Fruit fly (Drosophila melanogaster) whole organism, pupa: ENCODE data around the gene ATPsyngamma.

Experiments used
- CG10348 ChIP-seq: fragments of 200-800 bp; sonication (Bioruptor generic); IDR thresholded peaks from 2 replicates; pipeline ENCODE4 v1.3.6; 2022; ENCODE audit warnings: missing biosample characterization, missing genetic modification characterization
- CG12605 ChIP-seq: fragments of 200-800 bp; sonication (Bioruptor generic); IDR thresholded peaks from 2 replicates; pipeline ENCODE4 v1.3.6; 2022; ENCODE audit warnings: missing biosample characterization, missing genetic modification characterization
- CG13204 ChIP-seq: fragments of 200-800 bp; sonication (Bioruptor generic); optimal IDR thresholded peaks from 2 replicates; lab custom pipeline; 2018; ENCODE audit warnings: missing biosample characterization, mild to moderate bottlenecking, missing genetic modification characterization, moderate library complexity
- CG14655 ChIP-seq: fragments of 200-800 bp; sonication (Bioruptor generic); optimal IDR thresholded peaks from 3 replicates; lab custom pipeline; 2017; ENCODE audit warnings: mild to moderate bottlenecking, missing biosample characterization, missing genetic modification reagents, missing genetic modification characterization
- CG15710 ChIP-seq: fragments of 200-800 bp; sonication (Bioruptor generic); optimal IDR thresholded peaks from 2 replicates; lab custom pipeline; 2018; ENCODE audit warnings: missing biosample characterization, mild to moderate bottlenecking, missing genetic modification characterization, moderate library complexity
- CG17806 ChIP-seq: fragments of 200-800 bp; sonication (Bioruptor generic); optimal IDR thresholded peaks from 2 replicates; lab custom pipeline; 2018; ENCODE audit warnings: missing biosample characterization, mild to moderate bottlenecking, missing genetic modification characterization, moderate library complexity
- CG32121 ChIP-seq: fragments of 200-800 bp; sonication (Bioruptor generic); IDR thresholded peaks from 2 replicates; pipeline ENCODE4 v1.3.6; 2022; ENCODE audit warnings: missing biosample characterization, missing genetic modification characterization
- CG34367 ChIP-seq: fragments of 200-800 bp; sonication (Bioruptor generic); optimal IDR thresholded peaks from 2 replicates; lab custom pipeline; 2018; ENCODE audit warnings: missing biosample characterization, mild to moderate bottlenecking, missing genetic modification characterization
- CG4496 ChIP-seq: fragments of 200-800 bp; sonication (Bioruptor generic); IDR thresholded peaks from 3 replicates; pipeline ENCODE4 v1.3.6; 2022; ENCODE audit warnings: missing biosample characterization, missing genetic modification characterization
- CG8159 ChIP-seq: fragments of 200-800 bp; sonication (Bioruptor generic); optimal IDR thresholded peaks from 3 replicates; lab custom pipeline; 2018; ENCODE audit warnings: missing biosample characterization, mild to moderate bottlenecking, missing genetic modification characterization, moderate library complexity
- CG8301 ChIP-seq: fragments of 200-800 bp; sonication (Bioruptor generic); optimal IDR thresholded peaks from 2 replicates; lab custom pipeline; 2018; ENCODE audit warnings: missing biosample characterization, mild to moderate bottlenecking, missing genetic modification characterization
- CG9948 ChIP-seq: fragments of 200-800 bp; sonication (Bioruptor generic); optimal IDR thresholded peaks from 2 replicates; lab custom pipeline; 2018; ENCODE audit warnings: missing biosample characterization, mild to moderate bottlenecking, missing genetic modification characterization, moderate library complexity
- D1 ChIP-seq: fragments of 200-800 bp; sonication (Bioruptor generic); optimal IDR thresholded peaks from 2 replicates; lab custom pipeline; 2018; ENCODE audit warnings: missing biosample characterization, mild to moderate bottlenecking, missing genetic modification characterization, moderate library complexity
- EcR ChIP-seq: fragments of 200-800 bp; sonication (Bioruptor generic); optimal IDR thresholded peaks from 3 replicates; lab custom pipeline; 2019; ENCODE audit warnings: missing biosample characterization, missing genetic modification characterization, mild to moderate bottlenecking, moderate library complexity, missing genetic modification reagents
- Ets98B ChIP-seq: fragments of 200-800 bp; sonication (Bioruptor generic); IDR thresholded peaks from 2 replicates; pipeline ENCODE4 v1.3.6; 2022; ENCODE audit warnings: missing biosample characterization, missing genetic modification characterization
- Pif1A ChIP-seq: fragments of 200-800 bp; sonication (Bioruptor generic); optimal IDR thresholded peaks from 3 replicates; lab custom pipeline; 2016; ENCODE audit warnings: missing biosample characterization, missing genetic modification characterization
- Pif1B ChIP-seq: fragments of 200-800 bp; sonication (Bioruptor generic); optimal IDR thresholded peaks from 3 replicates; lab custom pipeline; 2016; ENCODE audit warnings: missing biosample characterization, missing genetic modification characterization
- Snoo ChIP-seq: fragments of 200-800 bp; sonication (Bioruptor generic); optimal IDR thresholded peaks from 3 replicates; lab custom pipeline; 2017; ENCODE audit warnings: missing biosample characterization, mild to moderate bottlenecking, missing genetic modification characterization, inconsistent platforms
- fd96Ca ChIP-seq: fragments of 200-800 bp; sonication (Bioruptor generic); IDR thresholded peaks from 3 replicates; pipeline ENCODE4 v1.3.6; 2022; ENCODE audit warnings: missing biosample characterization, missing genetic modification characterization
- gl ChIP-seq: fragments of 200-800 bp; sonication (Bioruptor generic); optimal IDR thresholded peaks from 2 replicates; lab custom pipeline; 2018; ENCODE audit warnings: missing biosample characterization, mild to moderate bottlenecking, missing genetic modification characterization
- rn ChIP-seq: fragments of 200-800 bp; sonication (Bioruptor generic); IDR thresholded peaks from 2 replicates; pipeline ENCODE4 v1.3.6; 2022; ENCODE audit warnings: missing biosample characterization, missing genetic modification characterization

The ATPsyngamma gene

DNA sequence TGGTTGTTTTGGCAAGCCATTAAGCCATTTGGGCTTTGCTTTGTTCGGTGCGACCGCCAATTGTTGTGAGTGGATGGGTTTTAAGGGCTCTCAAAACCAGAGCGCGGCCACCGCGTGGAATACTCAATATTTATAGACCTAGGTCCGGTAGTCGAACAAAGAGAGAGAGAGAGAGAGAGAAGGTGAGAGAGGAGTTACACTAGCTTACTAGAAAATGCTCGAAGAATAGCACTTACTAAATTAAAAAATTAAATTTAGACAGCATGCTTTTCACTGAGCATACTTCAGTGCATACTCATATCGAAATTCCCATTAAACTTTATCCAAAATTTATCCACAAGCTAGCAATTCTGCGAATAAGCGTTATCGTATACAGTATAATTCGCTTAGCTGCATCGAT, 11.1 kb upstream of the ATPsyngamma start:
- TF ChIP-seq CG15710 (tag; lab: Kevin White, UChicago) (peak; percentile 20), rn (no peak), CG34367 (tag; lab: Kevin White, UChicago) (peak; percentile 3), CG8159 (tag; lab: Kevin White, UChicago) (peak; percentile 24), CG8301 (tag; lab: Kevin White, UChicago) (no peak), CG10348 (no peak)
- TF ChIP-seq, all 21 proteins: peak for 3

DNA sequence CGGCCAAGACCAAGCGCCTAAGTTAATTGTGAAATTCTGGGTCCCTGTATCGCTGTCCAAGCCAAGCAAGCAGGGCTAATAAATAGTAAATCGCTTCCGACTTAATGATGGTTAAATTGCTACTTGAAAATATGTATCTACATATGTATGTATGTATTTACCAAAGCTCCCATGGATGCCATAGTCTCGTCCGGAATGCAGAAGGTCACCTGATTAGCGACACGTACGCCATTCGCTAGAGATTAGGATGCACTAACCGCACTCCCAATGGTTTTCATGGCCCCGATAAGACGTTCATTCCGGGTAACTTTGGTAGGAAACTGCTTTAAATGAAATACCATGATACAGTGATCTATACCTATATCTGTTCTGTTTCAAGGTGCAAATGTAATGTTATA, 9.8 kb upstream of the ATPsyngamma start:
- TF ChIP-seq CG15710 (tag; lab: Kevin White, UChicago), result no peak
- TF ChIP-seq, all 21 proteins: peak for 0

DNA sequence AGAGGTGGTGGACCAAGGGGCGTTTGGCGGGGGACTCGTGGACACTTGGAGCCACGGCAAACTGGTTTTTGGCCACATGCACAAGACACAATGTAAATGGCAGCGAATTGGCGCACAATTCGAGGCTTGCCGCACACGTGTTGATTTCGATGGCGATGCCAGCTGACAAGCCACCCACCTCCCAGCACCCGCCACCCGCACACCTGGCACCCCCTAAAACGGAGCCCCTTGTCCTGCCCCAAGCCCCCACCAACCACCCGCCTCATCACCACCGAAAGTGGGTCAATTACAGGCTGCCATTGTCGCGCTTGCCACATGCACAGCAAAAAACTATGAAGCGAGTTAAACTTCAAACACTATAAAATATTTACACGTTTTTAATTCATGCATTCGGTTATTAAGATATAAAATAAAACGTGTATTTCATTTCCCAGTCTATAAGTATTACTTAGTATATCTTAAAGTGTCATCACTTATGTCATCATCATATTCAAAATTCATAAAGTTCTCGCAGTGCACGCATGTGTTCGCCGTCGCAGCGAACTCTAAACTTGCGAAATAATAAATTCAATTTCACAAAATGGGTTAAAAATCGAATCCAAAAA, 9.3 kb upstream of the ATPsyngamma start:
- TF ChIP-seq Snoo (peak; percentile 35), CG14655 (peak; percentile 38), rn (peak; percentile 58), D1 (tag; lab: Kevin White, UChicago) (no peak), CG13204 (GFP tag; lab: Kevin White, UChicago) (no peak), CG15710 (tag; lab: Kevin White, UChicago) (peak; percentile 24), CG32121 (peak; percentile 83), CG10348 (0 out of 2 replicates have a peak, but pooled peaks have one; percentile 41), CG9948 (tag; lab: Kevin White, UChicago) (peak; percentile 50), gl (tag; lab: Kevin White, UChicago) (no peak), Pif1B (GFP tag; lab: Kevin White, UChicago) (peak; percentile 19), CG34367 (tag; lab: Kevin White, UChicago) (peak; percentile 18), CG8159 (tag; lab: Kevin White, UChicago) (peak; percentile 57), CG17806 (peak; percentile 46), CG12605 (peak; percentile 66), CG4496 (GFP tag; lab: Robert Waterston, UW) (peak; percentile 84), fd96Ca (GFP tag; lab: Robert Waterston, UW) (peak; percentile 61; the same call in 2 of the 3 replicates), EcR (GFP tag; lab: Kevin White, UChicago) (no peak), CG8301 (tag; lab: Kevin White, UChicago) (peak; percentile 61), Ets98B (GFP tag; lab: Robert Waterston, UW) (peak; percentile 80), Pif1A (GFP tag; lab: Kevin White, UChicago) (peak; percentile 60)

DNA sequence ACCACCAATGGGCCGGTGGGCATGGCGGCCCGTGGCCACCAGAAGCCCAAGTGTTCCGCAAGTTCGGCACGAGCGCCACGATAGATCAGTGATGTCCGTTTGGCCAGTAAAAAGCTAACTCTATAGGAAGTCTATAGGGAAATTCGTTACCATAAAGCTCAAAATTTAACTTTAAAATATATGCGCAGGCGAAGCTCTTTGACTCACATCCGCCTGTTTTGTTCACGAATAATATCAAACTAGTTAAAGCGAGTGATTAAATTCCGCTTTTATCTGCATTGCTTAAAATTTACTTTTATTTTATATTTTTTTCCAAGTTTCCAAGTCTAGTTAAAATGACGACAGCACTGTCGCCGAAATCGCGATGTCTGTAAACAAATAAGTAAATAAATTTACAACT, 8.7 kb upstream of the ATPsyngamma start:
- no peak for TF ChIP-seq CG10348
- TF ChIP-seq CG8301 (tag; lab: Kevin White, UChicago), result peak; percentile 55
- TF ChIP-seq CG12605, result no peak
- TF ChIP-seq CG4496 (GFP tag; lab: Robert Waterston, UW), result peak; percentile 71
- peak; percentile 72 for TF ChIP-seq fd96Ca (GFP tag; lab: Robert Waterston, UW)
- TF ChIP-seq CG32121, result peak; percentile 37
- peak; percentile 63 for TF ChIP-seq CG14655
- TF ChIP-seq gl (tag; lab: Kevin White, UChicago), result no peak
- TF ChIP-seq Snoo, result peak; percentile 5
- peak; percentile 38 for TF ChIP-seq CG15710 (tag; lab: Kevin White, UChicago)
- TF ChIP-seq CG17806, result peak; percentile 42
- TF ChIP-seq D1 (tag; lab: Kevin White, UChicago), result peak; percentile 10
- peak; percentile 34 for TF ChIP-seq CG9948 (tag; lab: Kevin White, UChicago)
- TF ChIP-seq Ets98B (GFP tag; lab: Robert Waterston, UW), result peak; percentile 38
- TF ChIP-seq CG8159 (tag; lab: Kevin White, UChicago), result peak; percentile 53
- no peak for TF ChIP-seq EcR (GFP tag; lab: Kevin White, UChicago)
- peak; percentile 47 for TF ChIP-seq Pif1B (GFP tag; lab: Kevin White, UChicago)
- TF ChIP-seq Pif1A (GFP tag; lab: Kevin White, UChicago), result no peak
- TF ChIP-seq CG34367 (tag; lab: Kevin White, UChicago), result no peak
- no peak for TF ChIP-seq rn
- no peak for TF ChIP-seq CG13204 (GFP tag; lab: Kevin White, UChicago)

DNA sequence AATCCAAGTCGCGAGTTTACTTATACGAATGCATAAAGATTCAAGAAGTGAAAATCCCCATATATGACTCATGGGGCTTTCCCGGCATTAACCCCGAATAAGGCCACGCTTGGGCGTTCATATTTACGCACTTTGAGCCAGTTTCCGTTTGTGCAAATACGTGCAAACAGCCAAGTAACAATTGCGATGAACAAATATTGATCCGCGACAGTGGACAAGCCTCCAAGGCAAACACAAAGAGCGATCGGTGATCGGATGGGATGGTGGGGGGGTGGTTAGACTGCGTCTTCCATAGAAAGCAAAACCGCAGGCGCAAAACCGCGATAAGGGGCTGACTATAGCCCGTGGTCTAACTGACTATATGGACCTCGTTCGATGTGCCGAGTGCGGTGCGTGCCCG, 8.3 kb upstream of the ATPsyngamma start:
- TF ChIP-seq Snoo, result no peak
- peak; percentile 49 for TF ChIP-seq fd96Ca (GFP tag; lab: Robert Waterston, UW)
- peak; percentile 62 for TF ChIP-seq Pif1A (GFP tag; lab: Kevin White, UChicago)
- TF ChIP-seq CG4496 (GFP tag; lab: Robert Waterston, UW), result peak; percentile 36; the same call in 2 of the 3 replicates
- TF ChIP-seq CG32121, result no peak; the same call in 1 of the 2 replicates
- no peak for TF ChIP-seq CG9948 (tag; lab: Kevin White, UChicago)
- peak; percentile 37; the same call in 1 of the 2 replicates for TF ChIP-seq Ets98B (GFP tag; lab: Robert Waterston, UW)
- TF ChIP-seq CG15710 (tag; lab: Kevin White, UChicago), result no peak
- TF ChIP-seq CG10348, result no peak
- TF ChIP-seq CG12605, result peak; percentile 40
- no peak for TF ChIP-seq CG17806
- TF ChIP-seq EcR (GFP tag; lab: Kevin White, UChicago), result peak; percentile 35
- no peak for TF ChIP-seq CG14655
- no peak for TF ChIP-seq CG8301 (tag; lab: Kevin White, UChicago)
- TF ChIP-seq CG13204 (GFP tag; lab: Kevin White, UChicago), result peak; percentile 83
- TF ChIP-seq CG34367 (tag; lab: Kevin White, UChicago), result peak; percentile 52
- no peak for TF ChIP-seq CG8159 (tag; lab: Kevin White, UChicago)
- TF ChIP-seq Pif1B (GFP tag; lab: Kevin White, UChicago), result no peak
- TF ChIP-seq rn, result 0 out of 2 replicates have a peak, but pooled peaks have one; percentile 18
- TF ChIP-seq gl (tag; lab: Kevin White, UChicago), result peak; percentile 74
- no peak for TF ChIP-seq D1 (tag; lab: Kevin White, UChicago)
